Worm (Caenorhabditis elegans): ENCODE data around the gene ttbk-2.2.

- TF ChIP-seq unc-39 (tag; optimal IDR thresholded peaks at IDR 0.05) (no peak), lsy-2 (tag; optimal IDR thresholded peaks at IDR 0.05) (no peak), tbx-8 (GFP tag; optimal IDR thresholded peaks at IDR 0.05) (no peak)
Measured at ce11 chrIV:5109943-5110342, 43.2 kb upstream of the ttbk-2.2 start.
